Worm (Caenorhabditis elegans): ENCODE measurements around the gene F58B4.2.

DNA sequence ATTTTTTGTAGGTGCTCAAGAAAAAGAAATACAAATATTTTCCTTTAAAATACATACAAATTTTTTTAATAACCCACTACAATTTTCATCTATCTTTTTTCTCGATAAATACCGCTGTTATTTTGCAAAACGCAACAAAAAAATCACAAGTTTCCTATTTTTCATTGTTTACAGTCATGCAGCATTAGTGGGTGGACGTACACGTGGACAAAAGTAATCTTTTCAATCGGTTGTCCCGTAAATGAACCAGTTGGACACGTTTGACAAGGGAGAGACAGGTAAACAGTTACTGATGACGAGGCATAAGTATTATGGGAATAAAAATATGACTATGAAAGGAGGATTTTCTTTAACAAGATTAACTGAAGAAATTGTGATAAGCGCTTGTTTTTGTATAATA, 45.1 kb downstream of the F58B4.2 start:
- no peak for TF ChIP-seq dao-5 (tag; optimal IDR thresholded peaks at IDR 0.05)
- TF ChIP-seq him-1 (tag; optimal IDR thresholded peaks at IDR 0.05): no peak

All from whole organism, L4/young adult.